Worm (Caenorhabditis elegans) whole organism, L1 larva: ENCODE measurements around the gene F52C12.6.

Experiments
- C16A3.4 ChIP-seq: fragments of 150-350 bp; optimal IDR thresholded peaks from 2 replicates; lab custom pipeline; 2014; ENCODE audit warnings: missing biosample characterization, missing genetic modification characterization
- F16B12.6 ChIP-seq: fragments of 150-350 bp; optimal IDR thresholded peaks from 2 replicates; lab custom pipeline; 2014; ENCODE audit warnings: missing biosample characterization, missing genetic modification characterization
- aha-1 ChIP-seq: fragments of 150-350 bp; optimal IDR thresholded peaks from 2 replicates; lab custom pipeline; 2014; ENCODE audit warnings: missing biosample characterization, missing genetic modification characterization
- alr-1 ChIP-seq: fragments of 200-800 bp; sonication (Bioruptor generic); optimal IDR thresholded peaks from 2 replicates; lab custom pipeline; 2018; ENCODE audit warnings: borderline replicate concordance, mild to moderate bottlenecking, missing genetic modification characterization, missing compliant biosample characterization
- aly-2 ChIP-seq: fragments of 150-350 bp; optimal IDR thresholded peaks from 2 replicates; lab custom pipeline; 2014; ENCODE audit warnings: missing biosample characterization, missing genetic modification characterization
- blmp-1 ChIP-seq: fragments of 150-350 bp; optimal IDR thresholded peaks from 2 replicates; lab custom pipeline; 2014; ENCODE audit warnings: missing biosample characterization, missing genetic modification characterization
- ceh-63 ChIP-seq: fragments of 200-800 bp; sonication (Bioruptor generic); optimal IDR thresholded peaks from 2 replicates; lab custom pipeline; 2018; ENCODE audit warnings: mild to moderate bottlenecking, missing genetic modification characterization, missing compliant biosample characterization
- ceh-8 ChIP-seq: fragments of 200-800 bp; sonication (Bioruptor generic); optimal IDR thresholded peaks from 2 replicates; lab custom pipeline; 2018; ENCODE audit warnings: mild to moderate bottlenecking, missing genetic modification characterization, moderate library complexity, missing compliant biosample characterization
- ceh-82 ChIP-seq, 3 experiments: fragments of 150-350 bp in 1 of 3; sonication (generic microtip) in 2 of 3; optimal IDR thresholded peaks; 2 replicates each; lab custom pipeline; 2014 to 2017; ENCODE audit warnings: missing biosample characterization in 3 of 3, missing genetic modification characterization in 3 of 3
- ceh-88 ChIP-seq: fragments of 200-800 bp; sonication (Bioruptor generic); IDR thresholded peaks from 2 replicates; pipeline ENCODE4 v1.3.6; 2022; ENCODE audit warnings: missing genetic modification characterization, missing compliant biosample characterization
- dsc-1 ChIP-seq: sonication (generic microtip); optimal IDR thresholded peaks from 2 replicates; lab custom pipeline; 2016; ENCODE audit warnings: mild to moderate bottlenecking, missing genetic modification characterization, missing compliant biosample characterization
- efl-3 ChIP-seq: fragments of 200-800 bp; sonication (Bioruptor generic); optimal IDR thresholded peaks from 2 replicates; lab custom pipeline; 2018; ENCODE audit warnings: mild to moderate bottlenecking, missing genetic modification characterization, missing compliant biosample characterization
- egl-27 ChIP-seq, 2 experiments: fragments of 150-350 bp in 1 of 2; sonication (generic microtip); optimal IDR thresholded peaks; 3 replicates each; lab custom pipeline; 2017 to 2018; ENCODE audit warnings: missing biosample characterization in 2 of 2, missing genetic modification characterization in 2 of 2, missing genetic modification reagents in 2 of 2
- elt-2 ChIP-seq: sonication (generic microtip); optimal IDR thresholded peaks from 2 replicates; lab custom pipeline; 2016; ENCODE audit warnings: missing genetic modification characterization, mild to moderate bottlenecking, inconsistent platforms, missing compliant biosample characterization, missing genetic modification reagents
- fkh-10 ChIP-seq: sonication (generic microtip); optimal IDR thresholded peaks from 2 replicates; lab custom pipeline; 2017; ENCODE audit warnings: missing biosample characterization, missing genetic modification reagents, missing genetic modification characterization
- fkh-4 ChIP-seq: sonication (generic microtip); optimal IDR thresholded peaks from 2 replicates; lab custom pipeline; 2016; ENCODE audit warnings: missing compliant biosample characterization, missing genetic modification characterization, borderline replicate concordance
- hpl-2 ChIP-seq: fragments of 150-350 bp; optimal IDR thresholded peaks from 2 replicates; lab custom pipeline; 2014; ENCODE audit warnings: missing biosample characterization, missing genetic modification reagents, missing genetic modification characterization
- jun-1 ChIP-seq: fragments of 150-350 bp; optimal IDR thresholded peaks from 2 replicates; lab custom pipeline; 2014; ENCODE audit warnings: missing biosample characterization, missing genetic modification reagents, missing genetic modification characterization
- lin-13 ChIP-seq: fragments of 150-350 bp; optimal IDR thresholded peaks from 2 replicates; lab custom pipeline; 2014; ENCODE audit warnings: missing biosample characterization, missing genetic modification reagents, missing genetic modification characterization
- lin-15B ChIP-seq: fragments of 150-350 bp; sonication (generic microtip); optimal IDR thresholded peaks from 3 replicates; lab custom pipeline; 2014; ENCODE audit warnings: missing biosample characterization, missing genetic modification characterization
- lir-3 ChIP-seq: sonication (generic microtip); optimal IDR thresholded peaks from 2 replicates; lab custom pipeline; 2016; ENCODE audit warnings: mild to moderate bottlenecking, missing genetic modification characterization, moderate library complexity, missing compliant biosample characterization; ENCODE audit not compliant: poor library complexity
- lsy-2 ChIP-seq, 2 experiments: fragments of 150-350 bp; optimal IDR thresholded peaks; 2 replicates each; lab custom pipeline; 2014; ENCODE audit warnings: missing biosample characterization in 2 of 2, missing genetic modification characterization in 2 of 2
- mab-9 ChIP-seq: fragments of 200-800 bp; sonication (Bioruptor generic); IDR thresholded peaks from 2 replicates; pipeline ENCODE4 v1.3.6; 2022; ENCODE audit warnings: missing genetic modification reagents, missing genetic modification characterization, missing compliant biosample characterization
- mdl-1 ChIP-seq, 2 experiments: fragments of 150-350 bp; optimal IDR thresholded peaks; 2 replicates each; lab custom pipeline; 2014 to 2017; ENCODE audit warnings: missing biosample characterization in 2 of 2, missing genetic modification characterization in 2 of 2, inconsistent platforms in 1 of 2
- mef-2 ChIP-seq: fragments of 150-350 bp; optimal IDR thresholded peaks from 2 replicates; lab custom pipeline; 2014; ENCODE audit warnings: missing biosample characterization, missing genetic modification characterization
- nhr-11 ChIP-seq: fragments of 150-350 bp; optimal IDR thresholded peaks from 2 replicates; lab custom pipeline; 2014; ENCODE audit warnings: missing biosample characterization, missing genetic modification characterization
- nhr-237 ChIP-seq: fragments of 150-350 bp; optimal IDR thresholded peaks from 2 replicates; lab custom pipeline; 2014; ENCODE audit warnings: missing biosample characterization, missing genetic modification characterization
- nhr-47 ChIP-seq: sonication (generic microtip); optimal IDR thresholded peaks from 2 replicates; lab custom pipeline; 2016; ENCODE audit warnings: mild to moderate bottlenecking, missing genetic modification characterization, moderate library complexity, missing compliant biosample characterization
- nhr-76 ChIP-seq: sonication (generic microtip); optimal IDR thresholded peaks from 2 replicates; lab custom pipeline; 2017; ENCODE audit warnings: missing biosample characterization, missing genetic modification characterization
- nhr-85 ChIP-seq: sonication (generic microtip); peaks from one replicate; lab custom pipeline; 2016; ENCODE audit warnings: missing genetic modification characterization, inconsistent platforms, missing compliant biosample characterization
- pqm-1 ChIP-seq: sonication (generic microtip); optimal IDR thresholded peaks from 3 replicates; lab custom pipeline; 2017; ENCODE audit warnings: missing biosample characterization, missing genetic modification characterization
- rnt-1 ChIP-seq: sonication (generic microtip); optimal IDR thresholded peaks from 2 replicates; lab custom pipeline; 2016; ENCODE audit warnings: mild to moderate bottlenecking, missing genetic modification characterization, moderate library complexity, missing compliant biosample characterization
- skn-1 ChIP-seq: fragments of 150-350 bp; optimal IDR thresholded peaks from 2 replicates; lab custom pipeline; 2014; ENCODE audit warnings: missing biosample characterization, missing genetic modification characterization
- snu-23 ChIP-seq: sonication (generic microtip); optimal IDR thresholded peaks from 2 replicates; lab custom pipeline; 2016; ENCODE audit warnings: missing genetic modification characterization, missing compliant biosample characterization
- unc-62 ChIP-seq: fragments of 150-350 bp; optimal IDR thresholded peaks from 2 replicates; lab custom pipeline; 2014; ENCODE audit warnings: missing biosample characterization, missing genetic modification reagents, missing genetic modification characterization
- unc-86 ChIP-seq: sonication (generic microtip); optimal IDR thresholded peaks from 2 replicates; lab custom pipeline; 2016; ENCODE audit warnings: missing genetic modification characterization, missing compliant biosample characterization
- zag-1 ChIP-seq: fragments of 150-350 bp; optimal IDR thresholded peaks from 2 replicates; lab custom pipeline; 2014; ENCODE audit warnings: missing biosample characterization, missing genetic modification characterization
- zip-4 ChIP-seq: fragments of 200-800 bp; sonication (Bioruptor generic); optimal IDR thresholded peaks from 2 replicates; lab custom pipeline; 2018; ENCODE audit warnings: mild to moderate bottlenecking, missing genetic modification characterization, moderate library complexity, missing compliant biosample characterization

F52C12.6 gene

ce11 chrIV:1923722-1924121 is 32.8 kb upstream of the F52C12.6 start, which contains the start of gene denn-4 (continued):
- TF ChIP-seq nhr-11 (tag; lab: Kevin White, UChicago) (no peak), snu-23 (peak; percentile 18), lin-13 (no peak), blmp-1 (tag; lab: Kevin White, UChicago) (peak; percentile 20)

- TF ChIP-seq lir-3 (no peak), mab-9 (GFP tag; lab: Robert Waterston, UW) (no peak), efl-3 (GFP tag; lab: Kevin White, UChicago) (no peak), jun-1 (tag; lab: Kevin White, UChicago) (no peak), unc-86 (tag; lab: Kevin White, UChicago) (no peak), hpl-2 (GFP tag; lab: Kevin White, UChicago) (no peak), zag-1 (tag; lab: Kevin White, UChicago) (no peak), unc-62 (GFP tag; lab: Kevin White, UChicago) (no peak), lin-15B (tag; lab: Kevin White, UChicago) (no peak), ceh-63 (GFP tag; lab: Kevin White, UChicago) (no peak), aha-1 (tag; lab: Kevin White, UChicago) (no peak)
These were observed 32.3 kb upstream of the F52C12.6 start for ce11 chrIV:1924178-1924577.

ce11 chrIV:1945200-1945599 is 11.3 kb upstream of the F52C12.6 start:
- TF ChIP-seq alr-1 (tag; lab: Kevin White, UChicago) (no peak), ceh-8 (no peak), elt-2 (tag; lab: Kevin White, UChicago) (no peak), ceh-82 (tag; optimal IDR thresholded peaks at IDR 0.05; lab: Kevin White, UChicago) (no peak), aly-2 (tag; lab: Kevin White, UChicago) (no peak), pqm-1 (no peak), nhr-47 (tag; lab: Kevin White, UChicago) (no peak)

- TF ChIP-seq rnt-1 (tag; lab: Kevin White, UChicago) (no peak), nhr-76 (tag; lab: Kevin White, UChicago) (no peak), dsc-1 (no peak), F16B12.6 (no peak), zip-4 (GFP tag; lab: Kevin White, UChicago) (no peak), fkh-4 (tag; lab: Kevin White, UChicago) (no peak), C16A3.4 (no peak), skn-1 (no peak), ceh-88 (no peak), fkh-10 (GFP tag; lab: Kevin White, UChicago) (no peak), nhr-85 (no peak), lsy-2 (tag; optimal IDR thresholded peaks at IDR 0.05; lab: Kevin White, UChicago) (no peak), egl-27 (tag; optimal IDR thresholded peaks at IDR 0.05; lab: Kevin White, UChicago) (no peak), mef-2 (no peak), mdl-1 (tag; optimal IDR thresholded peaks at IDR 0.05; lab: Kevin White, UChicago) (no peak), lin-15B (tag; lab: Kevin White, UChicago) (no peak), nhr-237 (no peak), efl-3 (GFP tag; lab: Kevin White, UChicago) (no peak)
- TF ChIP-seq, all 84 proteins: peak for 0
These were observed 8.6 kb upstream of the F52C12.6 start, which contains the start of gene tsen-54 for ce11 chrIV:1947891-1948290. Gene tsen-54, plus strand, starts transcription at chrIV:1948191.
